Worm (Caenorhabditis elegans) whole organism, L4 larva: ENCODE data around the gene fbxb-99.

Source experiments
- F44E2.7 ChIP-seq: fragments of 200-800 bp; sonication (Bioruptor generic); IDR thresholded peaks from 2 replicates; pipeline ENCODE4 v2.1.2; 2022; ENCODE audit warnings: missing genetic modification characterization, missing compliant biosample characterization
- daf-16 ChIP-seq, 3 experiments: sonication (generic microtip); optimal IDR thresholded peaks; 2 replicates each; lab custom pipeline; 2016 to 2017; ENCODE audit warnings: missing genetic modification characterization in 3 of 3, missing genetic modification reagents in 3 of 3, mild to moderate bottlenecking in 2 of 3, missing compliant biosample characterization in 2 of 3, missing biosample characterization in 1 of 3, moderate library complexity in 1 of 3
- hlh-11 ChIP-seq: fragments of 200-800 bp; sonication (Bioruptor generic); optimal IDR thresholded peaks from 2 replicates; lab custom pipeline; 2018; ENCODE audit warnings: mild to moderate bottlenecking, missing genetic modification characterization, missing compliant biosample characterization
- lsy-2 ChIP-seq, 2 experiments: fragments of 150-350 bp in 1 of 2; sonication (generic microtip) in 1 of 2; optimal IDR thresholded peaks; 2 replicates each; lab custom pipeline; 2014 to 2017; ENCODE audit warnings: missing biosample characterization in 2 of 2, missing genetic modification characterization in 2 of 2
- mxl-3 ChIP-seq: fragments of 200-800 bp; sonication (Bioruptor generic); optimal IDR thresholded peaks from 2 replicates; lab custom pipeline; 2018; ENCODE audit warnings: mild to moderate bottlenecking, missing genetic modification characterization, missing compliant biosample characterization
- nhr-28 ChIP-seq: fragments of 150-350 bp; optimal IDR thresholded peaks from 2 replicates; lab custom pipeline; 2014; ENCODE audit warnings: missing biosample characterization, missing genetic modification characterization
- tra-1 ChIP-seq: fragments of 200-800 bp; sonication (Bioruptor generic); IDR thresholded peaks from 2 replicates; pipeline ENCODE4 v1.3.6; 2022; ENCODE audit warnings: missing genetic modification reagents, missing genetic modification characterization, missing compliant biosample characterization
- unc-62 ChIP-seq, 3 experiments: fragments of 150-350 bp in 1 of 3; sonication (generic microtip); optimal IDR thresholded peaks in 2 of 3; peaks in 1 of 3; 1 replicate in 1 of 3; 2 replicates in 2 of 3; lab custom pipeline; 2014 to 2017; ENCODE audit warnings: missing biosample characterization in 3 of 3, missing genetic modification characterization in 3 of 3, missing genetic modification reagents in 3 of 3, missing genotype in 1 of 3
- ztf-11 ChIP-seq: fragments of 150-350 bp; optimal IDR thresholded peaks from 2 replicates; lab custom pipeline; 2014; ENCODE audit warnings: missing biosample characterization, missing genetic modification characterization

DNA sequence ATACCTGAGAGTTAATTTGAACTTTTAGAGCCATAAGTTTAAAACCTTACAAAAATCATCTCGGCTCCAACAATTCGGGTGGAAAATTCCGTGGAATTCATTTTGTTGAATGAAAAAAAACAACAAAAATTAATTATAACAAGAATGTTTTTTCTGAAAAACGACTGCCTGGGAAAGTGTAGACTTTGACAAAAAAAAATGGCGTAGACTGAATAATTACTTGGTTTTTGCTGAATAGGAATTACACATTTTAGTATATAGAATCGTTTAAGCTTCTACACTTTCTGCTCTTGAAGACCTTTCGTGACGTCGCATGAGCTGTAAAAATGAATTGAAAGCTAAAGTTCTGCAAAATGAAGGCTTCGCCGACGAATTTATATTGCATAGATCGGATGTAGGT, 28.8 kb downstream of the fbxb-99 start, which contains the start of gene srx-112:
- no peak for TF ChIP-seq lsy-2 (tag; optimal IDR thresholded peaks at IDR 0.05; lab: Kevin White, UChicago)
- TF ChIP-seq ztf-11 (tag; lab: Kevin White, UChicago) = no peak
- no peak for TF ChIP-seq hlh-11
- TF ChIP-seq tra-1 (GFP tag; lab: Robert Waterston, UW) = no peak
- TF ChIP-seq daf-16 (GFP tag; optimal IDR thresholded peaks at IDR 0.05; lab: Kevin White, UChicago) = no peak
- TF ChIP-seq daf-16 (tag; optimal IDR thresholded peaks at IDR 0.05; lab: Kevin White, UChicago) = no peak
- no peak for TF ChIP-seq nhr-28
- no peak for TF ChIP-seq unc-62 (GFP tag; optimal IDR thresholded peaks at IDR 0.05 in 1 of 2; lab: Kevin White, UChicago)
- no peak for TF ChIP-seq unc-62 (tag; optimal IDR thresholded peaks at IDR 0.05; lab: Kevin White, UChicago)
- TF ChIP-seq F44E2.7 (GFP tag; lab: Robert Waterston, UW) = no peak
- no peak for TF ChIP-seq mxl-3 (GFP tag; lab: Kevin White, UChicago)
